Fruit fly (Drosophila melanogaster) whole organism, embryonic: ENCODE results near the gene CG34117.
A peak's percentile ranks its signal among the peaks of the same experiment; 100 is the strongest.

Experiments used
- Abd-B ChIP-seq: fragments of 200-800 bp; sonication (Bioruptor generic); optimal IDR thresholded peaks from 2 replicates; lab custom pipeline; 2018; ENCODE audit warnings: missing biosample characterization, mild to moderate bottlenecking, missing genetic modification characterization, moderate library complexity
- Atf-2 ChIP-seq: fragments of 200-800 bp; sonication (Bioruptor generic); optimal IDR thresholded peaks from 2 replicates; lab custom pipeline; 2016; ENCODE audit warnings: missing biosample characterization, missing genetic modification characterization
- Atf3 ChIP-seq: fragments of 200-800 bp; sonication (Bioruptor generic); optimal IDR thresholded peaks from 3 replicates; lab custom pipeline; 2016; ENCODE audit warnings: missing biosample characterization, missing genetic modification characterization
- CG11085 ChIP-seq: fragments of 200-800 bp; sonication (Bioruptor generic); IDR thresholded peaks from 2 replicates; pipeline ENCODE4 v1.3.6; 2022; ENCODE audit warnings: missing biosample characterization, missing genetic modification characterization
- CG13424 ChIP-seq: fragments of 200-800 bp; sonication (Bioruptor generic); optimal IDR thresholded peaks from 2 replicates; lab custom pipeline; 2019; ENCODE audit warnings: missing biosample characterization, mild to moderate bottlenecking, missing genetic modification characterization, moderate library complexity
- CG15269 ChIP-seq: fragments of 200-800 bp; sonication (Bioruptor generic); optimal IDR thresholded peaks from 2 replicates; lab custom pipeline; 2018; ENCODE audit warnings: missing biosample characterization, mild to moderate bottlenecking, missing genetic modification characterization, moderate library complexity
- CG1602 ChIP-seq: fragments of 200-800 bp; sonication (Bioruptor generic); optimal IDR thresholded peaks from 3 replicates; lab custom pipeline; 2016; ENCODE audit warnings: missing biosample characterization, missing genetic modification characterization
- CG18262 ChIP-seq: fragments of 200-800 bp; optimal IDR thresholded peaks from 3 replicates; lab custom pipeline; 2019; ENCODE audit warnings: missing biosample characterization, mild to moderate bottlenecking, missing genetic modification characterization, moderate library complexity
- CG4820 ChIP-seq: fragments of 200-800 bp; sonication (Bioruptor generic); optimal IDR thresholded peaks from 3 replicates; lab custom pipeline; 2016; ENCODE audit warnings: missing biosample characterization, missing genetic modification characterization
- CG5245 ChIP-seq: fragments of 200-800 bp; sonication (Bioruptor generic); optimal IDR thresholded peaks from 3 replicates; lab custom pipeline; 2016; ENCODE audit warnings: missing biosample characterization, missing genetic modification characterization
- CG7372 ChIP-seq: fragments of 200-800 bp; sonication (Bioruptor generic); IDR thresholded peaks from 2 replicates; pipeline ENCODE4 v1.3.6; 2022; ENCODE audit warnings: missing biosample characterization, missing genetic modification characterization
- CG7556 ChIP-seq: fragments of 200-800 bp; sonication (Bioruptor generic); optimal IDR thresholded peaks from 2 replicates; lab custom pipeline; 2017; ENCODE audit warnings: missing biosample characterization, mild to moderate bottlenecking, missing genetic modification characterization
- CG7987 ChIP-seq: fragments of 200-800 bp; sonication (Bioruptor generic); optimal IDR thresholded peaks from 2 replicates; lab custom pipeline; 2018; ENCODE audit warnings: missing biosample characterization, mild to moderate bottlenecking, missing genetic modification characterization, moderate library complexity
- CG8924 ChIP-seq: fragments of 200-800 bp; optimal IDR thresholded peaks from 3 replicates; lab custom pipeline; 2019; ENCODE audit warnings: missing biosample characterization, mild to moderate bottlenecking, missing genetic modification characterization, moderate library complexity
- CG9727 ChIP-seq: fragments of 200-800 bp; sonication (Bioruptor generic); optimal IDR thresholded peaks from 3 replicates; lab custom pipeline; 2017; ENCODE audit warnings: missing biosample characterization, mild to moderate bottlenecking, missing genetic modification characterization
- CG9817 ChIP-seq: fragments of 200-800 bp; sonication (Bioruptor generic); optimal IDR thresholded peaks from 2 replicates; lab custom pipeline; 2018; ENCODE audit warnings: missing biosample characterization, mild to moderate bottlenecking, missing genetic modification characterization, moderate library complexity
- CG9876 ChIP-seq: fragments of 200-800 bp; sonication (Bioruptor generic); optimal IDR thresholded peaks from 2 replicates; lab custom pipeline; 2016; ENCODE audit warnings: missing biosample characterization, missing genetic modification characterization
- Dip2 ChIP-seq: fragments of 200-800 bp; sonication (Bioruptor generic); IDR thresholded peaks from 2 replicates; pipeline ENCODE4 v1.3.6; 2022; ENCODE audit warnings: missing biosample characterization, missing genetic modification characterization
- Hr51 ChIP-seq, 2 experiments: fragments of 200-800 bp; sonication (Bioruptor generic); optimal IDR thresholded peaks; 2 replicates in 1 of 2; 3 replicates in 1 of 2; lab custom pipeline; 2016 to 2018; ENCODE audit warnings: missing biosample characterization in 2 of 2, missing genetic modification characterization in 2 of 2, mild to moderate bottlenecking in 1 of 2, moderate library complexity in 1 of 2
- Hr78 ChIP-seq, 2 experiments: fragments of 200-800 bp in 1 of 2; fragments of >200 bp in 1 of 2; sonication (Bioruptor generic) in 1 of 2; optimal IDR thresholded peaks; 2 replicates each; lab custom pipeline; 2017 to 2019; ENCODE audit warnings: missing biosample characterization in 2 of 2, missing genetic modification characterization in 2 of 2, mild to moderate bottlenecking in 1 of 2, moderate library complexity in 1 of 2
- Med ChIP-seq: fragments of 200-800 bp; sonication (Bioruptor generic); peaks from one replicate; lab custom pipeline; 2016; ENCODE audit warnings: missing biosample characterization, missing genetic modification characterization, mild to moderate bottlenecking, inconsistent platforms, moderate library complexity
- Myb ChIP-seq: fragments of 200-800 bp; sonication (Bioruptor generic); optimal IDR thresholded peaks from 2 replicates; lab custom pipeline; 2016; ENCODE audit warnings: missing biosample characterization, missing genetic modification characterization
- NK7.1 ChIP-seq: fragments of 200-800 bp; sonication (Bioruptor generic); optimal IDR thresholded peaks from 3 replicates; lab custom pipeline; 2016; ENCODE audit warnings: missing biosample characterization, missing genetic modification characterization
- Nf-YA ChIP-seq: fragments of 200-800 bp; sonication (Bioruptor generic); IDR thresholded peaks from 2 replicates; pipeline ENCODE4 v1.3.6; 2022; ENCODE audit warnings: missing biosample characterization, missing genetic modification characterization
- Tbp ChIP-seq: fragments of >200 bp; optimal IDR thresholded peaks from 2 replicates; lab custom pipeline; 2018; ENCODE audit warnings: missing biosample characterization, missing genetic modification characterization
- Vsx1 ChIP-seq: fragments of 200-800 bp; sonication (Bioruptor generic); optimal IDR thresholded peaks from 2 replicates; lab custom pipeline; 2017; ENCODE audit warnings: missing biosample characterization, mild to moderate bottlenecking, missing genetic modification characterization, missing genetic modification reagents
- Xbp1 ChIP-seq: fragments of 200-800 bp; sonication (Bioruptor generic); optimal IDR thresholded peaks from 3 replicates; lab custom pipeline; 2016; ENCODE audit warnings: missing biosample characterization, mild to moderate bottlenecking, missing genetic modification characterization
- ara ChIP-seq: fragments of 200-800 bp; sonication (Bioruptor generic); IDR thresholded peaks from 2 replicates; pipeline ENCODE4 v1.3.6; 2022; ENCODE audit warnings: missing biosample characterization, missing genetic modification characterization
- chif ChIP-seq, 2 experiments: fragments of 200-800 bp; sonication (Bioruptor generic); optimal IDR thresholded peaks; 3 replicates each; lab custom pipeline; 2016; ENCODE audit warnings: missing biosample characterization in 2 of 2, missing genetic modification characterization in 2 of 2
- dmrt99B ChIP-seq: fragments of 200-800 bp; sonication (Bioruptor generic); optimal IDR thresholded peaks from 2 replicates; lab custom pipeline; 2018; ENCODE audit warnings: missing biosample characterization, mild to moderate bottlenecking, missing genetic modification characterization, moderate library complexity
- dysf ChIP-seq: fragments of 200-800 bp; sonication (Bioruptor generic); IDR thresholded peaks from 3 replicates; pipeline ENCODE4 v1.3.6; 2022; ENCODE audit warnings: missing biosample characterization, missing genetic modification characterization
- eyg ChIP-seq: fragments of 200-800 bp; sonication (Bioruptor generic); optimal IDR thresholded peaks from 3 replicates; lab custom pipeline; 2016; ENCODE audit warnings: missing biosample characterization, missing genetic modification characterization
- grau ChIP-seq: fragments of 200-800 bp; optimal IDR thresholded peaks from 3 replicates; lab custom pipeline; 2019; ENCODE audit warnings: missing biosample characterization, mild to moderate bottlenecking, missing genetic modification characterization, moderate library complexity
- ham ChIP-seq: fragments of 200-800 bp; sonication (Bioruptor generic); IDR thresholded peaks from 2 replicates; pipeline ENCODE4 v1.3.6; 2022; ENCODE audit warnings: missing biosample characterization, missing genetic modification characterization
- hkb ChIP-seq, 2 experiments: fragments of 200-800 bp in 1 of 2; fragments of >200 bp in 1 of 2; sonication (Bioruptor generic) in 1 of 2; IDR thresholded peaks in 1 of 2; optimal IDR thresholded peaks in 1 of 2; 2 replicates each; pipeline versions ENCODE4 v1.3.6 to Lab custom; 2017 to 2022; ENCODE audit warnings: missing biosample characterization in 1 of 2, missing genetic modification characterization in 1 of 2
- jigr1 ChIP-seq: fragments of 200-800 bp; sonication (Bioruptor generic); IDR thresholded peaks from 3 replicates; pipeline ENCODE4 v1.3.6; 2022; ENCODE audit warnings: missing biosample characterization, missing genetic modification characterization
- lilli ChIP-seq: fragments of 200-800 bp; sonication (Bioruptor generic); optimal IDR thresholded peaks from 3 replicates; lab custom pipeline; 2016; ENCODE audit warnings: missing biosample characterization, missing genetic modification characterization
- lola ChIP-seq, 3 experiments: fragments of >200 bp in 2 of 3; fragments of 200-800 bp in 1 of 3; sonication (Bioruptor generic) in 1 of 3; optimal IDR thresholded peaks; 2 replicates each; lab custom pipeline; 2017 to 2019; ENCODE audit warnings: missing biosample characterization in 3 of 3, missing genetic modification characterization in 3 of 3, mild to moderate bottlenecking in 1 of 3, moderate library complexity in 1 of 3
- onecut ChIP-seq: fragments of 200-800 bp; sonication (Bioruptor generic); IDR thresholded peaks from 2 replicates; pipeline ENCODE4 v1.3.6; 2022; ENCODE audit warnings: missing biosample characterization, missing genetic modification characterization
- pho ChIP-seq: fragments of 200-800 bp; sonication (Bioruptor generic); optimal IDR thresholded peaks from 2 replicates; lab custom pipeline; 2016; ENCODE audit warnings: missing biosample characterization, missing genetic modification characterization
- phol ChIP-seq: fragments of 200-800 bp; sonication (Bioruptor generic); optimal IDR thresholded peaks from 3 replicates; lab custom pipeline; 2018; ENCODE audit warnings: missing biosample characterization, mild to moderate bottlenecking, missing genetic modification characterization, moderate library complexity
- psq ChIP-seq: fragments of 200-800 bp; sonication (Bioruptor generic); optimal IDR thresholded peaks from 2 replicates; lab custom pipeline; 2017; ENCODE audit warnings: missing biosample characterization, missing genetic modification characterization
- row ChIP-seq: fragments of 200-800 bp; sonication (Bioruptor generic); IDR thresholded peaks from 3 replicates; pipeline ENCODE4 v1.3.6; 2022; ENCODE audit warnings: missing biosample characterization, missing genetic modification characterization
- sc ChIP-seq, 3 experiments: fragments of >200 bp in 2 of 3; fragments of 200-800 bp in 1 of 3; sonication (Bioruptor generic) in 1 of 3; optimal IDR thresholded peaks; 2 replicates in 2 of 3; 3 replicates in 1 of 3; lab custom pipeline; 2017; ENCODE audit warnings: mild to moderate bottlenecking in 1 of 3, missing biosample characterization in 1 of 3, missing genetic modification characterization in 1 of 3, missing genetic modification reagents in 1 of 3
- sd ChIP-seq: fragments of 200-800 bp; sonication (Bioruptor generic); optimal IDR thresholded peaks from 3 replicates; lab custom pipeline; 2018; ENCODE audit warnings: missing biosample characterization, mild to moderate bottlenecking, missing genetic modification characterization, moderate library complexity
- sqz ChIP-seq: fragments of 200-800 bp; sonication (Bioruptor generic); optimal IDR thresholded peaks from 3 replicates; lab custom pipeline; 2018; ENCODE audit warnings: missing biosample characterization, mild to moderate bottlenecking, missing genetic modification characterization
- tin ChIP-seq: fragments of 200-800 bp; sonication (Bioruptor generic); optimal IDR thresholded peaks from 3 replicates; lab custom pipeline; 2016; ENCODE audit warnings: missing biosample characterization, missing genetic modification characterization
- tup ChIP-seq: fragments of 200-800 bp; sonication (Bioruptor generic); optimal IDR thresholded peaks from 2 replicates; lab custom pipeline; 2016; ENCODE audit warnings: missing biosample characterization, mild to moderate bottlenecking, missing genetic modification characterization, moderate library complexity

Gene CG34117

dm6 chr3R:9378644-9379411 lies 21.0 kb downstream of the CG34117 start (continued):
- TF ChIP-seq CG11085 = no peak
- TF ChIP-seq CG18262 (tag; lab: Kevin White, UChicago) = peak; percentile 91
- TF ChIP-seq ham = no peak
- peak; percentile 68 for TF ChIP-seq row (GFP tag; lab: Robert Waterston, UW)
- no peak for TF ChIP-seq sd
- peak; percentile 76 for TF ChIP-seq phol (tag; lab: Kevin White, UChicago)
- no peak for TF ChIP-seq pho (GFP tag; lab: Kevin White, UChicago)
- peak; percentile 38 for TF ChIP-seq CG5245
- TF ChIP-seq Med (GFP tag; lab: Kevin White, UChicago) = peak; percentile 88
- TF ChIP-seq ara = peak; percentile 56; the same call in 1 of the 2 replicates
- TF ChIP-seq CG8924 (tag; lab: Kevin White, UChicago) = peak; percentile 78
- peak; percentile 47 for TF ChIP-seq Xbp1
- no peak for TF ChIP-seq Atf3
- 0 out of 3 replicates have a peak, but pooled peaks have one; percentile 4 for TF ChIP-seq dysf (GFP tag; lab: Robert Waterston, UW)
- 0 out of 2 replicates have a peak, but pooled peaks have one; percentile 8 for TF ChIP-seq Nf-YA (GFP tag; lab: Robert Waterston, UW)
- TF ChIP-seq CG7987 (GFP tag; lab: Kevin White, UChicago) = no peak
- peak; percentile 54 for TF ChIP-seq tin (GFP tag; lab: Kevin White, UChicago)
- peak; percentile 91 for TF ChIP-seq CG9727
- TF ChIP-seq sc (optimal IDR thresholded peaks at IDR 0.05; lab: Kevin White, UChicago) = no peak
- peak; percentile 33 for TF ChIP-seq sc (GFP tag; optimal IDR thresholded peaks at IDR 0.05; lab: Kevin White, UChicago)
- peak; percentile 68 for TF ChIP-seq sqz (GFP tag; lab: Kevin White, UChicago)
- TF ChIP-seq hkb (optimal IDR thresholded peaks at IDR 0.05; lab: Kevin White, UChicago) = no peak
- TF ChIP-seq hkb (GFP tag; IDR thresholded peaks at IDR 0.05; lab: Robert Waterston, UW) = peak; percentile 24; the same call in 1 of the 2 replicates
- no peak for TF ChIP-seq eyg
- TF ChIP-seq CG9817 (tag; lab: Kevin White, UChicago) = no peak
- TF ChIP-seq Dip2 (GFP tag; lab: Robert Waterston, UW) = no peak
- peak; percentile 15 for TF ChIP-seq psq
- no peak for TF ChIP-seq chif (GFP tag; optimal IDR thresholded peaks at IDR 0.05; lab: Kevin White, UChicago)
- TF ChIP-seq CG7372 = no peak
- peak; percentile 46 for TF ChIP-seq Vsx1 (GFP tag; lab: Kevin White, UChicago)
- TF ChIP-seq CG4820 = peak; percentile 47
- no peak for TF ChIP-seq tup
- TF ChIP-seq lola (GFP tag; optimal IDR thresholded peaks at IDR 0.05; lab: Kevin White, UChicago) = peak in 1 of 3 experiments; percentile 90
- no peak for TF ChIP-seq onecut (GFP tag; lab: Robert Waterston, UW)
- TF ChIP-seq jigr1 = no peak
- no peak for TF ChIP-seq CG9876 (GFP tag; lab: Kevin White, UChicago)
- peak; percentile 23 for TF ChIP-seq CG1602
- peak; percentile 48 for TF ChIP-seq dmrt99B (tag; lab: Kevin White, UChicago)
- TF ChIP-seq grau (tag; lab: Kevin White, UChicago) = peak; percentile 59
- TF ChIP-seq lilli (GFP tag; lab: Kevin White, UChicago) = peak; percentile 40
- TF ChIP-seq CG15269 (tag; lab: Kevin White, UChicago) = peak; percentile 14
- TF ChIP-seq Hr51 (GFP tag; optimal IDR thresholded peaks at IDR 0.05; lab: Kevin White, UChicago) = peak in 1 of 2 experiments; percentile 10
- no peak for TF ChIP-seq Atf-2 (GFP tag; lab: Kevin White, UChicago)
- TF ChIP-seq Tbp (GFP tag; lab: Kevin White, UChicago) = no peak
- peak; percentile 9 for TF ChIP-seq Abd-B
- peak in 1 of 2 experiments; percentile 54 for TF ChIP-seq Hr78 (GFP tag; optimal IDR thresholded peaks at IDR 0.05; lab: Kevin White, UChicago)
- TF ChIP-seq CG13424 (tag; lab: Kevin White, UChicago) = peak; percentile 50
- peak; percentile 78 for TF ChIP-seq CG7556 (GFP tag; lab: Kevin White, UChicago)
- no peak for TF ChIP-seq Myb
- TF ChIP-seq NK7.1 = no peak
